Worm (Caenorhabditis elegans): Measurements from ENCODE around the gene fbxa-188.

The fbxa-188 gene

DNA sequence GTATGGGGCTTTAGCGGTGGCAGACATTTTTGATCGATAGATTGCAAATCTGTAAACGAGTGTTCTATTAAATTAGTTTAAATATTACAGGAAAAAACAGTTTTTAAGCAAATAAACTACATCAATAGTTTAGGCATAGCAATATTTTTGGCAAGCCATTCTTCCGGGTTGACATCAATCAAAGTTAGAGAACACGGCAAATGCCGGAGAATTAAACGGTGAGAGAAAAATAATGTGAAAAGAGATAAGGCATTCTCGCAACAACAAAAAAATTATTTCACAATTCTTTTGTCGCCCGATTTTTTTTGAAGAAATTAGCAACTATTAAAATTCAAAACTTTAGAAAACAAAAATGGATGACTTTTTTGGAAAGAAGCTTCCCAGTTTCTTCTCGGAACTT, at the start of gene fbxa-188, which contains the start of gene fbxa-189:
Gene fbxa-188 (minus strand): TSS at position 51 of the 400 bp plus-strand sequence.
Gene fbxa-189 (plus strand): TSS at position 339 of the 400 bp plus-strand sequence.
- TF ChIP-seq nhr-11 (tag; optimal IDR thresholded peaks at IDR 0.05) (no peak), sem-4 (tag; optimal IDR thresholded peaks at IDR 0.05) (no peak), fos-1 (tag; optimal IDR thresholded peaks at IDR 0.05) (peak; percentile 19)

DNA sequence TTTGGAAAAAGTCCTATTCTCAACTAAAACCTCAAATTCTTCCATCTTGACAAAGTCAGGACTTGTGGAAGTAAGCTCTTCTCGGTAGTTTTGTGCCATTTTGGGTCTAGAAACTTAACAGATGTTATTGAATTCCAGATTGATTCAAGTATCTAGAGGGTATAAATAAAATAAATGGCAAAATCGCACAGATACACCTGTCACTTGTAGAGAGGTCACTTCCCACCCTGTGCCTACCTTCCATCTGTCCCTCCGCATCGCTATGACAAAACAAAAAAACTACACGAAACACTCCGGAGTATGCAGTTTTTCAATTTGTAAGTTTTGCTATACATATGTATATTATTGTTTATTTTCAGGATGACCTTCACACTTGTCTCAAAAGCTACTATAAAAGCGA, 35.2 kb upstream of the fbxa-188 start, which contains the start of gene Y20C6A.4:
Gene Y20C6A.4 (plus strand): TSS at position 301 of the 400 bp plus-strand sequence.
- no peak for TF ChIP-seq unc-62 (GFP tag; optimal IDR thresholded peaks at IDR 0.05)
- no peak for TF ChIP-seq dmd-4 (tag; optimal IDR thresholded peaks at IDR 0.05)
- TF ChIP-seq ztf-11 (tag; optimal IDR thresholded peaks at IDR 0.05), result no peak
- TF ChIP-seq ztf-1 (GFP tag; conservative IDR thresholded peaks at IDR 0.05), result no peak
- no peak for TF ChIP-seq lin-13 (GFP tag; optimal IDR thresholded peaks at IDR 0.05)
- TF ChIP-seq egl-27 (tag; optimal IDR thresholded peaks at IDR 0.05), result no peak
- TF ChIP-seq nhr-11 (tag; optimal IDR thresholded peaks at IDR 0.05), result no peak
- no peak for TF ChIP-seq gmeb-1 (tag; optimal IDR thresholded peaks at IDR 0.05)
- no peak for TF ChIP-seq lin-39 (tag; optimal IDR thresholded peaks at IDR 0.05)
- no peak for TF ChIP-seq nhr-12 (tag; optimal IDR thresholded peaks at IDR 0.05)
- TF ChIP-seq mab-5 (tag; optimal IDR thresholded peaks at IDR 0.05), result no peak
- no peak for TF ChIP-seq unc-39 (tag; optimal IDR thresholded peaks at IDR 0.05)
- TF ChIP-seq crh-2 (tag; optimal IDR thresholded peaks at IDR 0.05), result no peak

DNA sequence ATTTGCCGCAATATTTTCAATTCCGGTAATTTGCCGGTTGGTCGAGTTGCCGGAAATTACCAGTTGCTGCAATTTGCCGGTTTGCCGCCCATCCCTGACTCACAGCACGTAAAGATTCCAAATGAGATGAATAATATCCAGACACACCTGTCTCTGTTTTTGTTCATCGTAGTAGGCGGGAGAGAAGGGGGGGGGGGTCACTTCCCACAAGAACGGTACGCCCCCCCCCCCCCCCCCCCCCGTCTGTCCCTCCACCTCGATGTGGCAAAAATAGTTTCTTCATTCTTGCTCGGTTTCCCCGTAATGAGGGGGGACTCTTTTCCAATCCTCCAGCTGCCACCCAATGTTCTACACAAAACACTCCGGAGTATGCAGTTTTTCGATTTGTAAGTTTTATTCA, 32.4 kb upstream of the fbxa-188 start, which contains the start of gene fbxb-7:
Gene fbxb-7 (plus strand): TSS at position 267 of the 400 bp plus-strand sequence.
- TF ChIP-seq ama-1 (optimal IDR thresholded peaks at IDR 0.05) (no peak), nhr-77 (tag; optimal IDR thresholded peaks at IDR 0.05) (no peak), mdl-1 (tag; optimal IDR thresholded peaks at IDR 0.05) (no peak), lin-11 (tag; optimal IDR thresholded peaks at IDR 0.05) (no peak), nhr-129 (tag; optimal IDR thresholded peaks at IDR 0.05) (no peak), C34F6.9 (tag; optimal IDR thresholded peaks at IDR 0.05) (no peak), elt-1 (tag; optimal IDR thresholded peaks at IDR 0.05) (no peak), elt-3 (tag; optimal IDR thresholded peaks at IDR 0.05) (no peak), ztf-1 (GFP tag; conservative IDR thresholded peaks at IDR 0.05) (no peak), dmd-4 (tag; optimal IDR thresholded peaks at IDR 0.05) (no peak), F13H6.1 (tag; optimal IDR thresholded peaks at IDR 0.05) (no peak), ztf-4 (tag; optimal IDR thresholded peaks at IDR 0.05) (no peak), lsy-2 (tag; optimal IDR thresholded peaks at IDR 0.05) (no peak), unc-55 (GFP tag; optimal IDR thresholded peaks at IDR 0.05) (no peak), mbf-1 (tag; optimal IDR thresholded peaks at IDR 0.05) (no peak), crh-2 (tag; optimal IDR thresholded peaks at IDR 0.05) (no peak), nhr-23 (tag; optimal IDR thresholded peaks at IDR 0.05) (no peak), lin-13 (GFP tag; optimal IDR thresholded peaks at IDR 0.05) (no peak)

DNA sequence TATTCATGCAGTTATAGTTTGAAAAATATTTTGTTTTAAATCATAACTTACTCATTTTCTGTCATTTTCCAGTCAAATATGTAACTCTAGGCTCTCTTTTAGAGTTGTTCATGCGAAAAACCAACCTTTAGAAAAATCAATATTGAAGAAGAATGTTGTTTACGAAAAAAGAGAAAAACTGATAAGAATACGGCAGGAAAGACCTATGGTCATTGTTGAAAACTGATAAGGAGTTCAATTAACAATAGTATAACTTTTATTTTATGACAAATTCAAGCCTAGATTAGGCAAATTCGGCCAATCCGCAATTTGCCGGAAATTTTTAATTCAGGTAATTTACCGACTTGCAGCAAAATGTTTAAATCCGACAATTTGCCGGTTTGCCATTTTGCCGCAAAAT, 31.9 kb upstream of the fbxa-188 start, which contains the start of gene Y20C6A.1:
Gene Y20C6A.1 (minus strand): TSS at position 107 of the 400 bp plus-strand sequence.
- TF ChIP-seq dmd-4 (tag; optimal IDR thresholded peaks at IDR 0.05) (no peak), mdl-1 (tag; optimal IDR thresholded peaks at IDR 0.05) (no peak), unc-62 (GFP tag; optimal IDR thresholded peaks at IDR 0.05) (no peak), sma-9 (GFP tag; optimal IDR thresholded peaks at IDR 0.05) (no peak), sma-9 (tag; optimal IDR thresholded peaks at IDR 0.05) (no peak), fos-1 (tag; optimal IDR thresholded peaks at IDR 0.05) (peak; percentile 50)

DNA sequence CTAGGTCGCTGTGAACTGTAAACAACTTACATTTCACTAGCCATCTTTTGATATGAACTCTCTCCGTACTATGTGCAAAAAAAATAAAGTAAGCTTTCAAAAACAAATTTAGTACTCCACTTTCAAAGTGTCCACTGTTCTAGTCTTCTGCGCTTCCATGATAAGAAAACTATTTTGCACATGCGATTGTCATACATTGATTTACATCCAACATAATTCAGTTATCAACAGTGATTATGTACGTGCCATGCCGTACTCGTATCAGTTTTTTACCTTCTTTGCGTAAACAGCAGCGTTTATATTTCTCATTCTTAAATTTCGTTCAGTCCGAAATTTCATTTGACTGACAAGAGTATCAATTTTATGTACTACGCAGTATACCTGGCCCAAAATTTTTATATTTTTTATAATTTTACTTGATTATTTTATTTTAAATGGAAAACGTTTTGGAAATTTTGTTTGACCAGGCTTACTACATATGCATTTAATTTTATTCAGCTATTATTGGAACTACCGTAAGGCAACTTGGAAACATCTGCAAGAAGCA, 8.2 kb upstream of the fbxa-188 start, which contains the start of the genes fbxa-134 and F47H4.2:
Gene fbxa-134 (minus strand): TSS at position 44 of the 547 bp plus-strand sequence.
Gene F47H4.2 (plus strand): TSS at position 497 of the 547 bp plus-strand sequence.
- TF ChIP-seq gmeb-1 (tag; optimal IDR thresholded peaks at IDR 0.05), result peak; percentile 3
- peak; percentile 18 for TF ChIP-seq sma-9 (GFP tag; optimal IDR thresholded peaks at IDR 0.05)
- no peak for TF ChIP-seq sma-9 (tag; optimal IDR thresholded peaks at IDR 0.05)
- peak; percentile 76 for TF ChIP-seq skn-1 (tag; optimal IDR thresholded peaks at IDR 0.05)
- TF ChIP-seq crh-2 (tag; optimal IDR thresholded peaks at IDR 0.05), result peak; percentile 43
- TF ChIP-seq fos-1 (tag; optimal IDR thresholded peaks at IDR 0.05), result peak; percentile 79
- no peak for TF ChIP-seq F13H6.1 (tag; optimal IDR thresholded peaks at IDR 0.05)

DNA sequence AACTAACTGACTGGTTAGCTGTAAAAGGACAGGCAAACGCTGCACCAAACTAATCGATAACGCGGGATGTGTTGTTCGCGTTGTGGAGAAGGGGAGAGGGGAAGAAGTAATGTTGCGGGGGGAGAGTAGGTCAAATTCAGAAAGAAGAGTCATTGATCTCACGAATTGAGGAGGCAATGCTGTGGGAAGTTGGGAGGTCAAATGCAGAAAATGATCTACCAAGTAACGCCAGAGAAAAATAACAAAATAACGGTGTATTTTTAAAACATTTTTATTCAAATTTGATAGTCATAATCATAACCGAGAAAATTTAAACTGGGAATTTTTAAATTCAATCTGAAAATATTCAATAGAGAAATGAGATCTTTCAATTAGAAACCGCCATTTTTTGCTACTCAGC, 5.4 kb upstream of the fbxa-188 start, which contains the start of gene lsy-27:
Gene lsy-27 (minus strand): TSS at position 101 of the 400 bp plus-strand sequence.
- no peak for TF ChIP-seq unc-39 (tag; optimal IDR thresholded peaks at IDR 0.05)
- no peak for TF ChIP-seq lin-13 (GFP tag; optimal IDR thresholded peaks at IDR 0.05)
- TF ChIP-seq lin-11 (tag; optimal IDR thresholded peaks at IDR 0.05), result no peak
- no peak for TF ChIP-seq ztf-4 (tag; optimal IDR thresholded peaks at IDR 0.05)
- TF ChIP-seq Y55F3AM.14 (GFP tag; optimal IDR thresholded peaks at IDR 0.05), result no peak
- no peak for TF ChIP-seq sma-9 (GFP tag; optimal IDR thresholded peaks at IDR 0.05)
- TF ChIP-seq sma-9 (tag; optimal IDR thresholded peaks at IDR 0.05), result no peak
- TF ChIP-seq egl-27 (tag; optimal IDR thresholded peaks at IDR 0.05), result no peak
- no peak for TF ChIP-seq ceh-82 (tag; optimal IDR thresholded peaks at IDR 0.05)
